Fruit fly (Drosophila melanogaster): ENCODE results near the gene Rtel1.

Gene Rtel1

DNA sequence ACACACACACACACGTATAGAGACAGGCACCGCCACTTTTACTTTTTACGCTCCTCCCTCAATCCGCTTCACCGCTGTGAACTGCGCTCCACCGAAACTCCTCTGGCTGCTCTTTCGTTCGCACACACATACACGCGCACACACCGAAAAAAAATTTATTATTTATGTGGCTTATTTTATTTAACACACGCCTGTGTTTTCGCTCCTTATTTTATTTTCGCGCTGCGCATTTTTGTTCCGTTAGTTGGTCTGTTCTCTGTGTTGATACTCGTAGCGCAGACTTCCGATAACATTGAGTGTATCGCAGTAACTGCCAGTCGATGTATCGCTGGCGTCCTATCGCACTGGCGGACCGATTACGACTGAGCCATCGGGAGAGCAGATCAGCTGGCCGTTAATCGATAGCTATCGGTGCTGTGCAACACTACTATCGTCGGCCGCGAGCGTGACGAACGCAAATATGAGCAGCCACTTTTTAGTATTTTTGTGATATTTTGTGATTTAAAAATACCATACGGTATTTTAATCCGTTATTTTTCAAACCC is 9.8 kb upstream of the Rtel1 start, which contains the start of gene Snx27:
Snx27 (minus strand) TSS at position 356 of the 545 bp plus-strand sequence.
- TF ChIP-seq vnd (GFP tag; IDR thresholded peaks at IDR 0.05; ENCODE audit: partially characterized antibody) (peak; percentile 99), HmgZ (tag; optimal IDR thresholded peaks at IDR 0.05) (peak; percentile 82), hkb (optimal IDR thresholded peaks at IDR 0.05) (no peak), hkb (GFP tag; IDR thresholded peaks at IDR 0.05) (peak; percentile 14; the same call in 1 of the 2 replicates), HLH3B (GFP tag; IDR thresholded peaks at IDR 0.05) (peak; percentile 34; the same call in 1 of the 2 replicates), NFAT (GFP tag; IDR thresholded peaks at IDR 0.05) (peak; percentile 52; the same call in 1 of the 2 replicates), az2 (GFP tag; optimal IDR thresholded peaks at IDR 0.05) (peak; percentile 16), CG15514 (GFP tag; optimal IDR thresholded peaks at IDR 0.05) (peak; percentile 89), al (GFP tag; IDR thresholded peaks at IDR 0.05) (no peak), ems (GFP tag; optimal IDR thresholded peaks at IDR 0.05) (peak; percentile 31), Lhr (GFP tag; optimal IDR thresholded peaks at IDR 0.05) (peak; percentile 83), ind (GFP tag; optimal IDR thresholded peaks at IDR 0.05) (peak; percentile 4), stc (GFP tag; IDR thresholded peaks at IDR 0.05) (no peak), CG12659 (GFP tag; optimal IDR thresholded peaks at IDR 0.05) (peak; percentile 87), ranshi (GFP tag; IDR thresholded peaks at IDR 0.05) (0 out of 2 replicates have a peak, but pooled peaks have one; percentile 6), slbo (GFP tag; IDR thresholded peaks at IDR 0.05) (peak; percentile 80), Ets65A (GFP tag) (peak; percentile 95), CG33557 (GFP tag; optimal IDR thresholded peaks at IDR 0.05) (peak; percentile 18), bsh (GFP tag; optimal IDR thresholded peaks at IDR 0.05) (peak; percentile 3 to 19), repo (GFP tag; optimal IDR thresholded peaks at IDR 0.05) (peak; percentile 8), CG17328 (GFP tag; IDR thresholded peaks at IDR 0.05) (peak; percentile 31; the same call in 1 of the 2 replicates), bbx (GFP tag; IDR thresholded peaks at IDR 0.05; ENCODE audit: partially characterized antibody) (peak; percentile 100), sug (tag; optimal IDR thresholded peaks at IDR 0.05) (peak; percentile 37), CG6689 (GFP tag; IDR thresholded peaks at IDR 0.05) (no peak), CG18619 (GFP tag; optimal IDR thresholded peaks at IDR 0.05) (no peak), rib (GFP tag; IDR thresholded peaks at IDR 0.05) (peak; percentile 59; the same call in 1 of the 2 replicates), tx (GFP tag; optimal IDR thresholded peaks at IDR 0.05) (peak; percentile 6), zfh1 (GFP tag; IDR thresholded peaks at IDR 0.05) (peak; percentile 53; the same call in 2 of the 3 replicates), tio (GFP tag; optimal IDR thresholded peaks at IDR 0.05) (no peak), CG10979 (tag; optimal IDR thresholded peaks at IDR 0.05) (peak; percentile 5), emc (GFP tag; optimal IDR thresholded peaks at IDR 0.05) (peak; percentile 4), dmrt11E (tag; optimal IDR thresholded peaks at IDR 0.05) (peak; percentile 19), B-H2 (GFP tag; optimal IDR thresholded peaks at IDR 0.05) (peak; percentile 50), trem (tag; optimal IDR thresholded peaks at IDR 0.05) (peak; percentile 81), CG13287 (GFP tag; IDR thresholded peaks at IDR 0.05; ENCODE audit: partially characterized antibody) (peak; percentile 100), tna (GFP tag; IDR thresholded peaks at IDR 0.05; ENCODE audit: partially characterized antibody) (peak; percentile 99), ERR (GFP tag; optimal IDR thresholded peaks at IDR 0.05) (peak; percentile 53), zen2 (GFP tag; IDR thresholded peaks at IDR 0.05; ENCODE audit: partially characterized antibody) (peak; percentile 99), GATAe (GFP tag; conservative IDR thresholded peaks at IDR 0.05) (no peak), CG14710 (tag; optimal IDR thresholded peaks at IDR 0.05) (peak; percentile 66), hth (optimal IDR thresholded peaks at IDR 0.05) (no peak), Dip3 (GFP tag; optimal IDR thresholded peaks at IDR 0.05) (peak; percentile 20), CG10959 (GFP tag; IDR thresholded peaks at IDR 0.05) (no peak), Trl (optimal IDR thresholded peaks at IDR 0.05) (no peak), Trl (GFP tag; optimal IDR thresholded peaks at IDR 0.05) (peak; percentile 70), HmgD (GFP tag; optimal IDR thresholded peaks at IDR 0.05) (peak; percentile 81), CG1603 (tag; optimal IDR thresholded peaks at IDR 0.05) (peak; percentile 94), Hsf (GFP tag; optimal IDR thresholded peaks at IDR 0.05) (peak; percentile 50), Sin3A (optimal IDR thresholded peaks at IDR 0.05) (peak; percentile 76), Dll (GFP tag; IDR thresholded peaks at IDR 0.05; ENCODE audit: partially characterized antibody) (peak; percentile 99), Hr51 (GFP tag; optimal IDR thresholded peaks at IDR 0.05) (peak in 1 of 2 experiments; percentile 50)

Data from whole organism, embryonic.